Fruit fly (Drosophila melanogaster): Measurements from ENCODE around the gene CG4364.

CG4364 gene

dm6 chr2L:9711107-9711585 lies at the start of gene CG4364:
TSS of gene CG4364 (minus strand) at chr2L:9711271.
- TF ChIP-seq usp (GFP tag; optimal IDR thresholded peaks at IDR 0.05) (no peak), CG8478 (optimal IDR thresholded peaks at IDR 0.05) (no peak), EcR (GFP tag; optimal IDR thresholded peaks at IDR 0.05) (no peak), psq (optimal IDR thresholded peaks at IDR 0.05) (no peak), pan (optimal IDR thresholded peaks at IDR 0.05) (no peak), Dll (optimal IDR thresholded peaks at IDR 0.05) (no peak)

- no peak for TF ChIP-seq Dll (optimal IDR thresholded peaks at IDR 0.05)
- TF ChIP-seq pan (optimal IDR thresholded peaks at IDR 0.05), result no peak
- TF ChIP-seq psq (optimal IDR thresholded peaks at IDR 0.05), result no peak
- TF ChIP-seq CG8478 (optimal IDR thresholded peaks at IDR 0.05), result no peak
- no peak for TF ChIP-seq EcR (GFP tag; optimal IDR thresholded peaks at IDR 0.05)
- no peak for TF ChIP-seq usp (GFP tag; optimal IDR thresholded peaks at IDR 0.05)
Measured at dm6 chr2L:9758856-9759255, 47.8 kb upstream of the CG4364 start.

dm6 chr2L:9757990-9758814 lies 47.1 kb upstream of the CG4364 start, which contains the start of gene zf30C:
TSS of gene zf30C (plus strand) at chr2L:9758342.
- no peak for TF ChIP-seq usp (GFP tag; optimal IDR thresholded peaks at IDR 0.05)
- no peak for TF ChIP-seq psq (optimal IDR thresholded peaks at IDR 0.05)
- TF ChIP-seq pan (optimal IDR thresholded peaks at IDR 0.05), result no peak
- TF ChIP-seq CG8478 (optimal IDR thresholded peaks at IDR 0.05), result no peak
- TF ChIP-seq Dll (optimal IDR thresholded peaks at IDR 0.05), result no peak
- TF ChIP-seq EcR (GFP tag; optimal IDR thresholded peaks at IDR 0.05), result no peak

DNA sequence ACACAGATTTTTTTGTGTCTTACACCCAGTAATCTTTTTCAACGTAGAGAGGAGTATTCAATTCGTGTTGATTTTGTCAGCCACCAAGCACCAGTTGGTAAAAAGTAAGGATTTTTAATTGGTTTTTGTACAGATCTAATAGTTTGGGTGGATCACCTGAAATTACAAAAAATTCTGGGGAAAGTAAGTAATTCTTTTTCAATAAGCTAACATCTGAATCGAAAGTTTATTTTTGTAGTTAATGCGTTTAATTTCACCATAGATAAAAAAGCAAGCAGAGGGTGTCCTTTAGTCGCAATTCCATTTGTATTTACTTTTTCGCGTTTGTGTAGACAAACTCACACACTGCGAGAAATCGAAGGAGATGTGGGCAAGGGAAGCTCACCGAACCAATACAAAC lies 43.7 kb upstream of the CG4364 start:
- TF ChIP-seq EcR (GFP tag; optimal IDR thresholded peaks at IDR 0.05) (no peak), pan (optimal IDR thresholded peaks at IDR 0.05) (no peak), Dll (optimal IDR thresholded peaks at IDR 0.05) (no peak), usp (GFP tag; optimal IDR thresholded peaks at IDR 0.05) (no peak)

DNA sequence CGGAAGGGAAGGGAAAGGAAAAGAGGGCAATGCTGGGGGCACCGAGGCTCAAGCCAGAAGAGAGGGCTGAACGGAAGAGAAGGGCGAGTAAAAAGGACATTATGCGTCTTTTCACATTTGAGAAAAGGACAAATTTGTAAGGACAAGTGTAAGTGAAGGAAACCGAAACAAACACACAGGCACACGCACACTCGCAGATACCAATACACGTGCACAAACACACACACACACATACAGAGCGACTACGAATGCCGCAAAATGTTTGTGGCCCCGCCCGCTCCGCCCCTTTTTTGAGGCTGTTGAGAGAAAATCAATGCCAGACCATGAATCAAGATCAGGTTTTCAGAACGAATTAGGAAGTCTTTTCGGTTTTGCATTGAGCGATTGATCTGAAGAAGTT lies 42.3 kb upstream of the CG4364 start:
- no peak for TF ChIP-seq Dll (optimal IDR thresholded peaks at IDR 0.05)
- no peak for TF ChIP-seq CG8478 (optimal IDR thresholded peaks at IDR 0.05)
- no peak for TF ChIP-seq pan (optimal IDR thresholded peaks at IDR 0.05)
- no peak for TF ChIP-seq EcR (GFP tag; optimal IDR thresholded peaks at IDR 0.05)
- TF ChIP-seq usp (GFP tag; optimal IDR thresholded peaks at IDR 0.05), result no peak
- no peak for TF ChIP-seq psq (optimal IDR thresholded peaks at IDR 0.05)

DNA sequence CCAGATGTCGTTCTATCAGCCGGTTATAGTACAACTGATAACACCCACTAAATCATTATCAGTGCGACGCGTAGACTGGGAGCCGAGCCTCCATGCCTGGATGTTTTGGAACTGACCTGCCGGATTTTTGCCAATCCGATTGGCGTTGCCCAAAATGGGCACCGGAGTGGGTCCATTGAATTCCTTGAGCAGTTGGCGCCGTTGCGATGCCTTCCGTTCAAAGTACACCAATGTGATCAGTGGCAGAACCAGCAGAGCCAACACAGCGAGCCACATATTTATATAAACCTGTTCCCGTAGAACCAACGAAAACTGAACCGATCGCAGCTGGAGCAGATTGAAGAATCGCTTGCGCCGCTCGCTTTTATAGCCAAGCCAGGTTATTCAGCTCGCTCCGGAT lies 38.7 kb upstream of the CG4364 start, which contains the start of gene Cyp4e3:
Gene Cyp4e3 (minus strand): TSS at position 327 of the 400 bp plus-strand sequence.
- TF ChIP-seq pan (optimal IDR thresholded peaks at IDR 0.05) (no peak), psq (optimal IDR thresholded peaks at IDR 0.05) (no peak), CG8478 (optimal IDR thresholded peaks at IDR 0.05) (no peak), usp (GFP tag; optimal IDR thresholded peaks at IDR 0.05) (no peak), EcR (GFP tag; optimal IDR thresholded peaks at IDR 0.05) (no peak), Dll (optimal IDR thresholded peaks at IDR 0.05) (no peak)

dm6 chr2L:9746236-9747225 lies 35.5 kb upstream of the CG4364 start, which contains the start of gene Nckx30C:
TSS of gene Nckx30C (minus strand) at chr2L:9746495.
- TF ChIP-seq EcR (GFP tag; optimal IDR thresholded peaks at IDR 0.05), result no peak
- no peak for TF ChIP-seq psq (optimal IDR thresholded peaks at IDR 0.05)
- no peak for TF ChIP-seq pan (optimal IDR thresholded peaks at IDR 0.05)
- TF ChIP-seq Dll (optimal IDR thresholded peaks at IDR 0.05), result no peak
- no peak for TF ChIP-seq CG8478 (optimal IDR thresholded peaks at IDR 0.05)
- no peak for TF ChIP-seq usp (GFP tag; optimal IDR thresholded peaks at IDR 0.05)

DNA sequence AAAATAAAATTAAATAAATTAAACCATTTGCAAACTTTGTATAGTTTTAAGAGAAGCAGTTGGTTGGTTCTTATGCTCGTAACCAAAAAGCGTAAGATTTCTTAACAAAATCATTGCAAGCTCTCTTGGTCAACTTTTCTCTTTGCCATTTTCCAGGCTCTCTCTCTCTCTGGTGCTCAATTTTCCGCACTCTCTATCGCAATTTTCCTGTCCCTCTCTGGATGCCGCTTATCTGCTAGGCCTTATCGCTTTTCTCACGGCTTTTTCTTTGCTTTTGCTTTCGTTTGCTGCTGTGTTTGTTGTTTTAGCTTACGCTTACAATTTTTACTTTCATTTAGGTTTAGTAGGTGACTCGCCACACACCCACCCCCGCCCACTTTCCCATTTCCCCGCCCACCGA lies 33.6 kb upstream of the CG4364 start:
- no peak for TF ChIP-seq usp (GFP tag; optimal IDR thresholded peaks at IDR 0.05)

- TF ChIP-seq pan (optimal IDR thresholded peaks at IDR 0.05), result no peak
- no peak for TF ChIP-seq CG8478 (optimal IDR thresholded peaks at IDR 0.05)
- no peak for TF ChIP-seq usp (GFP tag; optimal IDR thresholded peaks at IDR 0.05)
- no peak for TF ChIP-seq psq (optimal IDR thresholded peaks at IDR 0.05)
- no peak for TF ChIP-seq Dll (optimal IDR thresholded peaks at IDR 0.05)
- TF ChIP-seq EcR (GFP tag; optimal IDR thresholded peaks at IDR 0.05), result no peak
Measured at dm6 chr2L:9743823-9744222, 32.8 kb upstream of the CG4364 start.

DNA sequence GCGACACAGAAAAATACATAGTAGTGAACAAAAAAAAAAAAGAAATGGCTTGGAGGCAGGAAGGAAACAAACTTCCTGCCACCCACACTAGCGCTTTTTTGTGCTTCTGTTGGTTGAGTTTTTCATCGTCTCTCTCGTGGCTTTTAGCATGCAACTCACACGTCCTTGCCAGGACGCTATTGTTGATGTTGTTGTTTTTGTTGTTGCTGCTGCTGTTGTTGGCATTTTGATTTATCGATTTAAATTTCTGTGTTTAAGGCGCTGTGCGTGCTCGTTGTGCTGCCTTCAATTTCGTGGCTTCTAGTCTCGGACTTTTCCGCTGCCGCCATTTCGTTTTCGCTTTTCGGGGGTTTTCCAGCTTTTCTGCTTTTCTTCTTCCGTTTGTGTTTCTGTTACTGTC lies 28.6 kb upstream of the CG4364 start:
- no peak for TF ChIP-seq EcR (GFP tag; optimal IDR thresholded peaks at IDR 0.05)
- no peak for TF ChIP-seq usp (GFP tag; optimal IDR thresholded peaks at IDR 0.05)
- TF ChIP-seq pan (optimal IDR thresholded peaks at IDR 0.05), result no peak
- no peak for TF ChIP-seq CG8478 (optimal IDR thresholded peaks at IDR 0.05)
- no peak for TF ChIP-seq Dll (optimal IDR thresholded peaks at IDR 0.05)

dm6 chr2L:9737803-9738202 lies 26.7 kb upstream of the CG4364 start:
- TF ChIP-seq Dll (optimal IDR thresholded peaks at IDR 0.05), result no peak

dm6 chr2L:9737360-9737759 lies 26.3 kb upstream of the CG4364 start:
- TF ChIP-seq CG8478 (optimal IDR thresholded peaks at IDR 0.05) (no peak), pan (optimal IDR thresholded peaks at IDR 0.05) (no peak), psq (optimal IDR thresholded peaks at IDR 0.05) (no peak), usp (GFP tag; optimal IDR thresholded peaks at IDR 0.05) (no peak), Dll (optimal IDR thresholded peaks at IDR 0.05) (no peak), EcR (GFP tag; optimal IDR thresholded peaks at IDR 0.05) (no peak)

Measured in whole organism.